Fruit fly (Drosophila melanogaster): ENCODE measurements around the gene CG42570.

dm6 chr3L:15755114-15755513, 37.5 kb downstream of the CG42570 start:
- no peak for TF ChIP-seq ttk (GFP tag; IDR thresholded peaks at IDR 0.05)
- TF ChIP-seq ems (GFP tag; optimal IDR thresholded peaks at IDR 0.05) = no peak
- no peak for TF ChIP-seq unc-4 (GFP tag; IDR thresholded peaks at IDR 0.05; ENCODE audit: partially characterized antibody)
- no peak for TF ChIP-seq CG9215 (GFP tag; IDR thresholded peaks at IDR 0.05)
- no peak for TF ChIP-seq CG5953 (GFP tag; IDR thresholded peaks at IDR 0.05)
- TF ChIP-seq Ravus (GFP tag; IDR thresholded peaks at IDR 0.05) = no peak
- no peak for TF ChIP-seq HLHmδ (GFP tag; optimal IDR thresholded peaks at IDR 0.05)
- no peak for TF ChIP-seq abd-A (tag; optimal IDR thresholded peaks at IDR 0.05)
- TF ChIP-seq eve (GFP tag; optimal IDR thresholded peaks at IDR 0.05) = no peak
- TF ChIP-seq CG13624 (GFP tag; optimal IDR thresholded peaks at IDR 0.05) = no peak
- TF ChIP-seq CG11696 (GFP tag; IDR thresholded peaks at IDR 0.05) = no peak
